Worm (Caenorhabditis elegans): ENCODE results near the gene tba-8.

DNA sequence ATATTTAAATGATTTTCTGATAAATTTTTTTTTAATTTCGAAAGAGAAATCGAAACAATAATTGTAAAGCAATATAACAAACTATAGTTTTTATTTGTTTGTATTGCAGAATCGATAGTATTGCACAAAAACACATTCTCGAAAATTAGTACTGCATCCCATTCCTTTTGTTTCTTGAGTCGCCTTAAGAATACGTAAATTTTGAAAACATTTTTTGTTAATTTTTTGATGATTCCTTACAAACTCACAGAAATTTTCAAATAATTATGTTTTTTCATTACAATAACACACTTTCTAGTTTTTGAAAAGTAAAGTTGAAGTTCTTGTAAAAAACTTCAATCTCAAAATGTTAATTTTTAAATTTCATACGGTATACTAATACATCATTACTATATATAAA, 28.0 kb upstream of the tba-8 start:
- no peak for TF ChIP-seq him-1 (tag; optimal IDR thresholded peaks at IDR 0.05)
- TF ChIP-seq dao-5 (tag; optimal IDR thresholded peaks at IDR 0.05): no peak
- no peak for TF ChIP-seq W03F9.2 (tag; optimal IDR thresholded peaks at IDR 0.05)

All from whole organism, L4/young adult.